Worm (Caenorhabditis elegans) whole organism, young adult: Measurements from ENCODE around the gene K06H6.2.

Experiments
- efl-1 ChIP-seq: fragments of 150-350 bp; optimal IDR thresholded peaks from 2 replicates; lab custom pipeline; 2014; ENCODE audit warnings: missing biosample characterization, missing genetic modification reagents, missing genetic modification characterization
- lin-40 ChIP-seq: sonication (generic microtip); optimal IDR thresholded peaks from 2 replicates; lab custom pipeline; 2016; ENCODE audit warnings: missing genetic modification characterization, mild to moderate bottlenecking, missing compliant biosample characterization, missing genotype, missing genetic modification reagents
- lsl-1 ChIP-seq: fragments of 200-800 bp; sonication (Bioruptor generic); optimal IDR thresholded peaks from 2 replicates; lab custom pipeline; 2018; ENCODE audit warnings: mild to moderate bottlenecking, missing genetic modification characterization, moderate library complexity, missing compliant biosample characterization
- lsy-27 ChIP-seq: sonication (generic microtip); optimal IDR thresholded peaks from 2 replicates; lab custom pipeline; 2017; ENCODE audit warnings: missing genetic modification characterization, mild to moderate bottlenecking, missing compliant biosample characterization, antibody characterized with exemption, missing genotype, borderline replicate concordance; ENCODE audit not compliant: insufficient read depth
- mcd-1 ChIP-seq: fragments of 200-800 bp; sonication (Bioruptor generic); IDR thresholded peaks from 2 replicates; pipeline ENCODE4 v1.3.6; 2022; ENCODE audit warnings: missing genetic modification reagents, missing genetic modification characterization, missing compliant biosample characterization
- nfya-1 ChIP-seq: sonication (generic microtip); optimal IDR thresholded peaks from 2 replicates; lab custom pipeline; 2017; ENCODE audit warnings: antibody characterized with exemption, missing compliant biosample characterization, missing genetic modification characterization, borderline replicate concordance; ENCODE audit not compliant: insufficient read depth
- nfyb-1 ChIP-seq: fragments of 200-800 bp; sonication (Bioruptor generic); IDR thresholded peaks from 2 replicates; pipeline ENCODE4 v1.3.6; 2022; ENCODE audit warnings: missing genetic modification reagents, missing genetic modification characterization, missing compliant biosample characterization
- nhr-27 ChIP-seq: fragments of 200-800 bp; sonication (Bioruptor generic); optimal IDR thresholded peaks from 2 replicates; lab custom pipeline; 2018; ENCODE audit warnings: mild to moderate bottlenecking, missing genetic modification characterization, moderate library complexity, missing compliant biosample characterization
- nhr-90 ChIP-seq: sonication (generic microtip); optimal IDR thresholded peaks from 2 replicates; lab custom pipeline; 2016; ENCODE audit warnings: missing genotype, mild to moderate bottlenecking, missing genetic modification characterization, missing compliant biosample characterization
- unc-130 ChIP-seq: sonication (generic microtip); optimal IDR thresholded peaks from 2 replicates; lab custom pipeline; 2016; ENCODE audit warnings: missing genetic modification reagents, missing genetic modification characterization, missing compliant biosample characterization

DNA sequence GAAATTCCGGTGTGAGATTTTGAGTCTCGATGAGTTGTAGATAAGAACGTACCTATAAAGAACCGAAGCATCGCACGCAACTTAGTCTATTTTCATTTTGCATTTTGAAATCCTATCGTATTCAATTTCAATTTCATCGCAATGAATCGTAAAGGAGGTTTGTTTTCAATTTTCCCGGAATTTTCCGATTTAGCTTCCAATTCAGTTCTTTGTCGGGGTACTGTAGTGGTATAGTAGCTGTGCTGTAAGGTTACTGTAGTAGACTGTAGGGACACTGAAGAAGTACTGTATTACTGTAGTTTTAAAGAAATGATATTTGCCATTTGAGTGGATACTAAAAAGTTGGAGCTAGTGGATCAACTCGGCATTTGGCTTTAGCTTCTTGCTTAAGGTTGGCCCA is 14.2 kb downstream of the K06H6.2 start:
- no peak for TF ChIP-seq mcd-1 (GFP tag; lab: Robert Waterston, UW)
- no peak for TF ChIP-seq nhr-27 (tag; lab: Kevin White, UChicago)
- no peak for TF ChIP-seq nfya-1 (tag; lab: Kevin White, UChicago)
- no peak for TF ChIP-seq nhr-90 (tag; lab: Kevin White, UChicago)
- no peak for TF ChIP-seq efl-1 (GFP tag; lab: Kevin White, UChicago)
- TF ChIP-seq nfyb-1 (GFP tag; lab: Robert Waterston, UW), result no peak
- no peak for TF ChIP-seq unc-130 (GFP tag; lab: Kevin White, UChicago)
- no peak for TF ChIP-seq lin-40 (tag; lab: Kevin White, UChicago)
- TF ChIP-seq lsy-27 (tag; lab: Kevin White, UChicago), result no peak
- TF ChIP-seq lsl-1 (GFP tag; lab: Kevin White, UChicago), result no peak
